Fruit fly (Drosophila melanogaster) S2 (cell line): Measurements from ENCODE around the gene VhaM9.7-a.

Experiments
- CG8478 ChIP-seq: fragments of >200 bp; optimal IDR thresholded peaks from 2 replicates; lab custom pipeline; 2018
- CTCF ChIP-seq, 2 experiments: fragments of >200 bp; optimal IDR thresholded peaks; 2 replicates each; lab custom pipeline; 2018

DNA sequence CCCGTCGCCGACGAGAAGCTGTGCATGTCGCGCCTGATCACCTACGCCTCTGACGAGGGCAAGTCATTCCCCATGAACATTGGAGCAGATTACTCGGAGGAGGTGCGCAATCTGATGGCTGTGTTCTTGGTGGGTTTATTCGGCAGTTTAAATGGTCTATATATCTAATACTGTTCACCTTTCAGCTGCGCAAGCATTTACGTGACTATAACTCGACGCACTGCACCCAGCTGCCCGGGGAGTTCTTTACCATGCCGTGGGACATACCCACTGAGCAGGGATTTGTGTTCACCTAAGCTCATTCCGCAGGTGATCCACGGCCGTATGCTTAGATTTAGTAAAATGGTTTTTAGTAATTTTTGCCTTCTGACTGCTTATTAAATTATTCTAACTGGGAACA, 1.3 kb upstream of the VhaM9.7-a start:
- TF ChIP-seq CG8478 (lab: Kevin White, UChicago) (no peak), CTCF (optimal IDR thresholded peaks at IDR 0.05; lab: Kevin White, UChicago) (no peak)
